Worm (Caenorhabditis elegans): ENCODE data around the gene C29E4.13.
"Not testable (repeated sequence)": the region's sequence is repeated elsewhere in the genome, so short reads cannot be mapped to it uniquely, and the experiment has no call there.

Gene C29E4.13

ce11 chrIII:7965946-7966692, 37.6 kb upstream of the C29E4.13 start:
- TF ChIP-seq flt-1 (GFP tag; IDR thresholded peaks at IDR 0.05): 0 out of 2 replicates have a peak, but pooled peaks have one; percentile 53

ce11 chrIII:7964281-7964680, 35.8 kb upstream of the C29E4.13 start, which contains the start of gene F54H12.2:
Gene F54H12.2 (plus strand): TSS chrIII:7964581.
- not testable (repeated sequence) for TF ChIP-seq med-1 (GFP tag; optimal IDR thresholded peaks at IDR 0.05; ENCODE audit: insufficient read depth); T22C8.4 (GFP tag; IDR thresholded peaks at IDR 0.05); ztf-29 (GFP tag; IDR thresholded peaks at IDR 0.05)

- TF ChIP-seq med-1 (GFP tag; optimal IDR thresholded peaks at IDR 0.05; ENCODE audit: insufficient read depth); cog-1 (tag; optimal IDR thresholded peaks at IDR 0.05); T22C8.4 (GFP tag; IDR thresholded peaks at IDR 0.05): not testable (repeated sequence)
Observed at ce11 chrIII:7962641-7963040, 34.1 kb upstream of the C29E4.13 start, which contains the start of gene F54H12.4. Gene F54H12.4 (minus strand): TSS chrIII:7962741.

ce11 chrIII:7958922-7959609, 30.5 kb upstream of the C29E4.13 start, which contains the start of gene F54H12.10:
Gene F54H12.10 (minus strand): TSS chrIII:7958972.
- TF ChIP-seq flt-1 (GFP tag; IDR thresholded peaks at IDR 0.05); T22C8.4 (GFP tag; IDR thresholded peaks at IDR 0.05); med-1 (GFP tag; optimal IDR thresholded peaks at IDR 0.05; ENCODE audit: insufficient read depth): not testable (repeated sequence)

ce11 chrIII:7958085-7958484, 29.6 kb upstream of the C29E4.13 start, which contains the start of gene C29E4.11:
Gene C29E4.11 (minus strand): TSS chrIII:7958114.
- no peak for TF ChIP-seq med-1 (GFP tag; optimal IDR thresholded peaks at IDR 0.05; ENCODE audit: insufficient read depth)
- TF ChIP-seq klf-2 (GFP tag; conservative IDR thresholded peaks at IDR 0.05): no peak
- no peak for TF ChIP-seq T22C8.4 (GFP tag; IDR thresholded peaks at IDR 0.05)
- no peak for TF ChIP-seq tab-1 (GFP tag; IDR thresholded peaks at IDR 0.05)
- TF ChIP-seq ztf-23 (GFP tag; IDR thresholded peaks at IDR 0.05): no peak
- peak; percentile 24 for TF ChIP-seq cog-1 (tag; optimal IDR thresholded peaks at IDR 0.05)
- no peak for TF ChIP-seq ztf-29 (GFP tag; IDR thresholded peaks at IDR 0.05)

- no peak for TF ChIP-seq klf-2 (GFP tag; conservative IDR thresholded peaks at IDR 0.05)
- TF ChIP-seq ref-1 (GFP tag; conservative IDR thresholded peaks at IDR 0.05): no peak
- TF ChIP-seq T22C8.4 (GFP tag; IDR thresholded peaks at IDR 0.05): no peak
- TF ChIP-seq ztf-29 (GFP tag; IDR thresholded peaks at IDR 0.05): no peak
- TF ChIP-seq tab-1 (GFP tag; IDR thresholded peaks at IDR 0.05): no peak
- no peak for TF ChIP-seq med-1 (GFP tag; optimal IDR thresholded peaks at IDR 0.05; ENCODE audit: insufficient read depth)
- TF ChIP-seq ztf-23 (GFP tag; IDR thresholded peaks at IDR 0.05): no peak
- no peak for TF ChIP-seq flt-1 (GFP tag; IDR thresholded peaks at IDR 0.05)
- no peak for TF ChIP-seq cog-1 (tag; optimal IDR thresholded peaks at IDR 0.05)
Observed at ce11 chrIII:7956965-7957364, 28.4 kb upstream of the C29E4.13 start, which contains the start of gene C29E4.9. Gene C29E4.9 (minus strand): TSS chrIII:7957065.

- TF ChIP-seq ref-1 (GFP tag; conservative IDR thresholded peaks at IDR 0.05): no peak
- no peak for TF ChIP-seq med-1 (GFP tag; optimal IDR thresholded peaks at IDR 0.05; ENCODE audit: insufficient read depth)
- no peak for TF ChIP-seq klf-2 (GFP tag; conservative IDR thresholded peaks at IDR 0.05)
- no peak for TF ChIP-seq tab-1 (GFP tag; IDR thresholded peaks at IDR 0.05)
- TF ChIP-seq cog-1 (tag; optimal IDR thresholded peaks at IDR 0.05): no peak
- no peak for TF ChIP-seq T22C8.4 (GFP tag; IDR thresholded peaks at IDR 0.05)
- no peak for TF ChIP-seq flt-1 (GFP tag; IDR thresholded peaks at IDR 0.05)
- TF ChIP-seq ztf-23 (GFP tag; IDR thresholded peaks at IDR 0.05): no peak
- no peak for TF ChIP-seq ztf-29 (GFP tag; IDR thresholded peaks at IDR 0.05)
Observed at ce11 chrIII:7953208-7953607, 24.7 kb upstream of the C29E4.13 start, which contains the start of gene let-754. Gene let-754 (minus strand): TSS chrIII:7953308.

- TF ChIP-seq tab-1 (GFP tag; IDR thresholded peaks at IDR 0.05) (no peak), ref-1 (GFP tag; conservative IDR thresholded peaks at IDR 0.05) (no peak), ztf-23 (GFP tag; IDR thresholded peaks at IDR 0.05) (no peak), T22C8.4 (GFP tag; IDR thresholded peaks at IDR 0.05) (no peak), med-1 (GFP tag; optimal IDR thresholded peaks at IDR 0.05; ENCODE audit: insufficient read depth) (no peak), cog-1 (tag; optimal IDR thresholded peaks at IDR 0.05) (no peak), ztf-29 (GFP tag; IDR thresholded peaks at IDR 0.05) (no peak), flt-1 (GFP tag; IDR thresholded peaks at IDR 0.05) (no peak), klf-2 (GFP tag; conservative IDR thresholded peaks at IDR 0.05) (no peak)
Observed at ce11 chrIII:7952077-7952765, 23.7 kb upstream of the C29E4.13 start, which contains the start of gene C29E4.15. Gene C29E4.15 (plus strand): TSS chrIII:7952623.

ce11 chrIII:7950447-7950846, 21.9 kb upstream of the C29E4.13 start:
- TF ChIP-seq ztf-29 (GFP tag; IDR thresholded peaks at IDR 0.05) (no peak), ref-1 (GFP tag; conservative IDR thresholded peaks at IDR 0.05) (no peak), cog-1 (tag; optimal IDR thresholded peaks at IDR 0.05) (no peak), ztf-23 (GFP tag; IDR thresholded peaks at IDR 0.05) (no peak)

- TF ChIP-seq ref-1 (GFP tag; conservative IDR thresholded peaks at IDR 0.05): no peak
- no peak for TF ChIP-seq flt-1 (GFP tag; IDR thresholded peaks at IDR 0.05)
- no peak for TF ChIP-seq tab-1 (GFP tag; IDR thresholded peaks at IDR 0.05)
- no peak for TF ChIP-seq med-1 (GFP tag; optimal IDR thresholded peaks at IDR 0.05; ENCODE audit: insufficient read depth)
- no peak for TF ChIP-seq klf-2 (GFP tag; conservative IDR thresholded peaks at IDR 0.05)
- no peak for TF ChIP-seq T22C8.4 (GFP tag; IDR thresholded peaks at IDR 0.05)
- TF ChIP-seq ztf-29 (GFP tag; IDR thresholded peaks at IDR 0.05): no peak
- no peak for TF ChIP-seq cog-1 (tag; optimal IDR thresholded peaks at IDR 0.05)
- TF ChIP-seq ztf-23 (GFP tag; IDR thresholded peaks at IDR 0.05): no peak
Observed at ce11 chrIII:7948802-7949201, 20.3 kb upstream of the C29E4.13 start, which contains the start of gene col-90. Gene col-90 (plus strand): TSS chrIII:7948838.

Measured in whole organism, midembryonic.